Fruit fly (Drosophila melanogaster) whole organism: ENCODE measurements around the gene hay.

ENCODE experiments used
- CG8478 ChIP-seq: fragments of >200 bp; optimal IDR thresholded peaks from 2 replicates; lab custom pipeline; 2018; ENCODE audit warnings: inconsistent platforms
- Dll ChIP-seq: fragments of >200 bp; optimal IDR thresholded peaks from 2 replicates; lab custom pipeline; 2017
- EcR ChIP-seq, 2 experiments: fragments of >200 bp; optimal IDR thresholded peaks; 2 replicates each; lab custom pipeline; 2017; ENCODE audit warnings: missing biosample characterization in 2 of 2, missing genetic modification characterization in 2 of 2, missing genetic modification reagents in 2 of 2
- pan ChIP-seq: fragments of >200 bp; optimal IDR thresholded peaks from 2 replicates; lab custom pipeline; 2017
- psq ChIP-seq: fragments of >200 bp; optimal IDR thresholded peaks from 2 replicates; lab custom pipeline; 2017
- usp ChIP-seq: fragments of >200 bp; optimal IDR thresholded peaks from 2 replicates; lab custom pipeline; 2017; ENCODE audit warnings: missing biosample characterization, missing genetic modification characterization, mixed read lengths

hay gene

dm6 chr3L:10674940-10675339 is 44.1 kb downstream of the hay start:
- TF ChIP-seq pan = no peak
- TF ChIP-seq psq (lab: Kevin White, UChicago) = no peak

- TF ChIP-seq EcR (GFP tag; optimal IDR thresholded peaks at IDR 0.05; lab: Kevin White, UChicago) = no peak
- TF ChIP-seq psq (lab: Kevin White, UChicago) = no peak
- no peak for TF ChIP-seq CG8478 (lab: Kevin White, UChicago)
- no peak for TF ChIP-seq Dll
- no peak for TF ChIP-seq usp (GFP tag; lab: Kevin White, UChicago)
- no peak for TF ChIP-seq pan
Measured at dm6 chr3L:10675635-10676393, 44.9 kb downstream of the hay start.

- no peak for TF ChIP-seq pan
- TF ChIP-seq EcR (GFP tag; optimal IDR thresholded peaks at IDR 0.05; lab: Kevin White, UChicago) = no peak
- no peak for TF ChIP-seq Dll
- no peak for TF ChIP-seq usp (GFP tag; lab: Kevin White, UChicago)
- TF ChIP-seq CG8478 (lab: Kevin White, UChicago) = no peak
- no peak for TF ChIP-seq psq (lab: Kevin White, UChicago)
Measured at dm6 chr3L:10677816-10678215, 46.9 kb downstream of the hay start.

- TF ChIP-seq psq (lab: Kevin White, UChicago) = no peak
- TF ChIP-seq Dll = no peak
- no peak for TF ChIP-seq usp (GFP tag; lab: Kevin White, UChicago)
- TF ChIP-seq pan = no peak
- TF ChIP-seq CG8478 (lab: Kevin White, UChicago) = no peak
- no peak for TF ChIP-seq EcR (GFP tag; optimal IDR thresholded peaks at IDR 0.05; lab: Kevin White, UChicago)
Measured at dm6 chr3L:10678545-10679067, 47.7 kb downstream of the hay start.

dm6 chr3L:10679711-10680154 is 48.9 kb downstream of the hay start:
- TF ChIP-seq CG8478 (lab: Kevin White, UChicago) (no peak), usp (GFP tag; lab: Kevin White, UChicago) (no peak), EcR (GFP tag; optimal IDR thresholded peaks at IDR 0.05; lab: Kevin White, UChicago) (no peak), Dll (no peak)

- TF ChIP-seq pan = no peak
- no peak for TF ChIP-seq Dll
- no peak for TF ChIP-seq psq (lab: Kevin White, UChicago)
- TF ChIP-seq EcR (GFP tag; optimal IDR thresholded peaks at IDR 0.05; lab: Kevin White, UChicago) = no peak
- no peak for TF ChIP-seq usp (GFP tag; lab: Kevin White, UChicago)
- TF ChIP-seq CG8478 (lab: Kevin White, UChicago) = no peak
Measured at dm6 chr3L:10680177-10680576, 49.3 kb downstream of the hay start.

- TF ChIP-seq CG8478 (lab: Kevin White, UChicago) = no peak
Measured at dm6 chr3L:10680728-10681306, 49.9 kb downstream of the hay start.

- TF ChIP-seq CG8478 (lab: Kevin White, UChicago) (peak; percentile 17), psq (lab: Kevin White, UChicago) (no peak), usp (GFP tag; lab: Kevin White, UChicago) (no peak), Dll (peak; percentile 99)
Measured at dm6 chr3L:10681814-10682213, 50.9 kb downstream of the hay start.

- no peak for TF ChIP-seq EcR (GFP tag; optimal IDR thresholded peaks at IDR 0.05; lab: Kevin White, UChicago)
- no peak for TF ChIP-seq pan
- no peak for TF ChIP-seq psq (lab: Kevin White, UChicago)
- TF ChIP-seq Dll = no peak
- TF ChIP-seq usp (GFP tag; lab: Kevin White, UChicago) = no peak
- no peak for TF ChIP-seq CG8478 (lab: Kevin White, UChicago)
Measured at dm6 chr3L:10682725-10683367, 52.0 kb downstream of the hay start.
